Fruit fly (Drosophila melanogaster): ENCODE measurements around the gene CG2202.
A peak's percentile ranks its signal among the peaks of the same experiment; 100 is the strongest.

DNA sequence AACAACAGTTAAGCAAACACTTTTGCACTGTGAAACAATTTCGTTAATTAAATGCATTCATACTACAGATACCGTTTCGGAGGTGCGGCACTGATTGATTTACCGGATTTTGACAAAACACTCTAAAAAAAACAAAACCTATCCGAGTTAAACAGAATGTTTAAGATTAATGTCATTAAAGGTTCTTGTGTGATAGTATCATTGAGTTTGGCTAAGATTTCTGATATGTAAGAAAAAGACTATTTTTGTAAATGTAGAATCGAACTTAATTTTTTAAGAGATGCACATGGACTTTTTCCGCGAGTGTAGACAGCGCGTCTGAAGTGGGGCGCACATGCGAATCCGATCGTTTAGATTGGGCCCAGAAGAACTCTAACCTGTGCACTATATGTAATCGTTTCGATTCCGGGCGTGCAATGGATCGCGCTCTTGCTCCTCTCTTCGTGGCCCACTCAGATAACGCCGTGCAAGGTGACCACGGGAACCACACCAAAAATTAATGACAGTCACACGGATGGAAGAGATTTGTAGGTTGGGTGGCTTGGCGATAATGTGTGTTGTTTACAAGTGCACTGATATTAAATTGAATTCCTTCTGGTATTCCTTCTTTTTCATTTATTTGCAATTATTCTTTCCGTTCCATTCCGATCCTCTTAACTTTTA lies 41.5 kb downstream of the CG2202 start:
- peak; percentile 9 for TF ChIP-seq CG14711 (tag; optimal IDR thresholded peaks at IDR 0.05)
- TF ChIP-seq CG33017 (tag; optimal IDR thresholded peaks at IDR 0.05), result no peak
- no peak for TF ChIP-seq CG12768 (GFP tag; optimal IDR thresholded peaks at IDR 0.05)
- TF ChIP-seq kay (GFP tag; ENCODE audit: borderline replicate concordance), result no peak
- TF ChIP-seq tj (GFP tag; optimal IDR thresholded peaks at IDR 0.05), result no peak
- TF ChIP-seq Crg-1 (GFP tag; optimal IDR thresholded peaks at IDR 0.05), result no peak
- TF ChIP-seq CG7045 (GFP tag; optimal IDR thresholded peaks at IDR 0.05), result no peak
- no peak for TF ChIP-seq Hr96 (GFP tag; optimal IDR thresholded peaks at IDR 0.05)
- no peak for TF ChIP-seq CG5204 (GFP tag; optimal IDR thresholded peaks at IDR 0.05)
- peak; percentile 49 for TF ChIP-seq bab1 (GFP tag; optimal IDR thresholded peaks at IDR 0.05)
